Fruit fly (Drosophila melanogaster): ENCODE measurements around the gene Veneno.

Gene Veneno

DNA sequence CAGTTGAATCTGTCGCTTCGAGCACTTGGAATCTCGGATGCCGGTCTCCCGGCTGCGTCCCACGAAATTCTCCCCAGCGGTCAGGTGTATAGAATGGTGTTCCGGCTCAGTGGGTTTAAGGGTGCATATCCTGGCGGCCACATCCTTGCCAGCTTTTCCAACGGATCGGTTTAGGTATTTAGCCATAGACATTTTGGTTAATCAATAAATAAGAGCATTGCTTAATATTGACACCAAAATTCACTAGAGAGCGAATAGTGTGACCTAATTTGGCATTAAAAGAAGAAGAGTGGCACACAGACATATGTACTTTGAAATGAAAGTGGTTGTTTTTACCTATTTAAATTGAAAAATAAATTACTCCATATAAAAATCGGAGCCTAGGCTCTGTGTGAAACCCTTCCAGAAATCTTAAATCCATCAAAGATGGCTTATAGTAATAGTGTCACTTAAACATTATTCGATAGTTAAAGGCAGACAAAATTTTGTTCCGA is 19.1 kb downstream of the Veneno start, which contains the start of the genes PNKP and COX7AL:
Gene PNKP, minus strand, starts transcription at position 266 of the 494 bp plus-strand sequence.
Gene COX7AL, plus strand, starts transcription at position 419 of the 494 bp plus-strand sequence.
- peak; percentile 38 for TF ChIP-seq fkh (GFP tag; optimal IDR thresholded peaks at IDR 0.05)
- TF ChIP-seq topi (GFP tag; optimal IDR thresholded peaks at IDR 0.05), result no peak

DNA sequence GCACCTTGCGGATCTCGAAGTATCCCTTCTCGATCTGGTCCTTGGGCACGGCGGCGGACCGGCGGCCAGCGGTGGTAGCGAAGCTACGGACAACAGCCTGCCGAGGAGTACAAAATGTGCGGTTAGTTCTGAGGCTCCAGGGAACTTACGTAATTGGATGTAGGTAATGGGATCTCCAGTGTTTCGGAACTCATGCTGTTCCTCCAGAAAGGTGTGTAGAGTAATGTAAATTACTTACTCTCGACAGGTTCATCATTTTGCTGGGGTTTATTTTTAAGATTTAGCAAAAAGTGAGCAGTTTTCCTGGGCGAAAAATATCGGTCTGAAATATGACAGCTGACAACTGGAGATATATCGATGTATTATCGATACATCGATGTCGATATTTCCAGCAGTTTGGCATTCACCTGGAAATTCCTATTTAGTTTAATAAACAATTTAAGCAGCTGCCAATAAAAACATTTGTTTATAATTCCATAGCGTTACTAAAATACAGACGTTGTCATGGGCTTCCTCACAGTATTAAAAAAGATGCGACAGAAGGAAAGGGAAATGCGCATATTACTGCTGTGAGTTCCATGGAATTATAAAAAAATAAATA is 21.6 kb downstream of the Veneno start, which contains the start of the genes COX7A and Arl2:
Gene COX7A, minus strand, starts transcription at position 369 of the 601 bp plus-strand sequence.
Gene Arl2, plus strand, starts transcription at position 426 of the 601 bp plus-strand sequence.
- no peak for TF ChIP-seq svp (GFP tag)
- no peak for TF ChIP-seq Sox14 (GFP tag; optimal IDR thresholded peaks at IDR 0.05)
- peak; percentile 8 for TF ChIP-seq fkh (GFP tag; optimal IDR thresholded peaks at IDR 0.05)
- peak; percentile 37 for TF ChIP-seq Eip78C (GFP tag)
- TF ChIP-seq achi (GFP tag; optimal IDR thresholded peaks at IDR 0.05), result peak; percentile 99

DNA sequence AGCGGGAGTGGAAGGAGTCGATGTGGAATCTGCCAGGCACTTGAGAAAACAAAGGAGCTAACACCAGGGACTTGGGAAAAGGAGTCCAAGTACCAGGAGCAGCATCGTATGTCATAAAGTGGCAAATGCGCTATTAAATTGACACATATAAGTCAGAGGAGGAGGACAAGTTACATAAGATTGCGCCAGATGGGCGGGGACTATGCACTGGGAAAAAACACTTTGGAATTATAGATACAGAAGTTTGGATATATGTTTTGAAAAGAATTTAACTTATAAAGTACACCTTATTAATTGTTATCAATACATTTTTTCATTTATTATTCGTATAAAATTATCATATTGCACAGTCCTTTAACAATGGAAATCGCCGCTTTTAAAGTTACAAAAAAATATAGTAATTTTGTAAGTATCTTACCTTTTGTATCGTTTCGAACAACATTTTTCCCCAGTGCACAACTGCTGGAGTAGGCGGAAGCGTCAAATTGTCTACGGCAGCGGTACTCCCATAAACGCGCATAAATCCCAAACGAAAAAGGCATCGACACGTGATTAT is 26.3 kb downstream of the Veneno start:
- TF ChIP-seq CG7368 (GFP tag; optimal IDR thresholded peaks at IDR 0.05) (no peak), CG11294 (GFP tag; IDR thresholded peaks at IDR 0.05) (no peak), CG10631 (GFP tag; optimal IDR thresholded peaks at IDR 0.05) (no peak), Eip78C (GFP tag) (peak; percentile 11)

- TF ChIP-seq Eip78C (GFP tag), result peak; percentile 8
- TF ChIP-seq Ets96B (tag; optimal IDR thresholded peaks at IDR 0.05), result no peak
- TF ChIP-seq Hr39 (GFP tag; optimal IDR thresholded peaks at IDR 0.05), result no peak
Measured at dm6 chr3R:8334982-8335381, 27.4 kb downstream of the Veneno start.

- TF ChIP-seq CG10669 (GFP tag; optimal IDR thresholded peaks at IDR 0.05) (no peak), Ets96B (tag; optimal IDR thresholded peaks at IDR 0.05) (no peak), CG8119 (GFP tag; IDR thresholded peaks at IDR 0.05) (no peak), Eip93F (GFP tag; optimal IDR thresholded peaks at IDR 0.05) (no peak), Gug (GFP tag; IDR thresholded peaks at IDR 0.05) (no peak), CG3919 (GFP tag; optimal IDR thresholded peaks at IDR 0.05) (no peak), Lpt (GFP tag; optimal IDR thresholded peaks at IDR 0.05) (no peak), CG6854 (GFP tag; optimal IDR thresholded peaks at IDR 0.05) (no peak), CG32006 (GFP tag; optimal IDR thresholded peaks at IDR 0.05) (no peak), lz (GFP tag; optimal IDR thresholded peaks at IDR 0.05) (no peak), cyc (GFP tag; optimal IDR thresholded peaks at IDR 0.05) (no peak), acj6 (GFP tag; optimal IDR thresholded peaks at IDR 0.05) (no peak), CG3032 (tag; optimal IDR thresholded peaks at IDR 0.05) (no peak), Eip75B (GFP tag; optimal IDR thresholded peaks at IDR 0.05) (no peak), Ets21C (GFP tag; optimal IDR thresholded peaks at IDR 0.05) (no peak), CG6276 (GFP tag; optimal IDR thresholded peaks at IDR 0.05) (no peak), achi (GFP tag; optimal IDR thresholded peaks at IDR 0.05) (no peak), Sox102F (GFP tag; optimal IDR thresholded peaks at IDR 0.05) (no peak), CG11902 (GFP tag; optimal IDR thresholded peaks at IDR 0.05) (no peak), CG7368 (GFP tag; optimal IDR thresholded peaks at IDR 0.05) (no peak)
Measured at dm6 chr3R:8334471-8334783, 27.9 kb downstream of the Veneno start.

dm6 chr3R:8333768-8334470 is 28.4 kb downstream of the Veneno start, which contains the start of gene Poxm:
Gene Poxm, minus strand, starts transcription at chr3R:8333792.
- TF ChIP-seq pdm3 (GFP tag; optimal IDR thresholded peaks at IDR 0.05) (peak; percentile 96), CG11762 (GFP tag; optimal IDR thresholded peaks at IDR 0.05; ENCODE audit: insufficient read depth) (peak; percentile 94), CG6792 (GFP tag; optimal IDR thresholded peaks at IDR 0.05) (peak; percentile 96), Eip78C (GFP tag) (peak; percentile 99), Hr38 (GFP tag; optimal IDR thresholded peaks at IDR 0.05) (no peak), CG11294 (GFP tag; IDR thresholded peaks at IDR 0.05) (peak; percentile 87), CG8119 (GFP tag; IDR thresholded peaks at IDR 0.05) (peak; percentile 97), lz (GFP tag; optimal IDR thresholded peaks at IDR 0.05) (peak; percentile 95), Ets21C (GFP tag; optimal IDR thresholded peaks at IDR 0.05) (peak; percentile 82), dsx (GFP tag; optimal IDR thresholded peaks at IDR 0.05; ENCODE audit: poor library complexity, severe bottlenecking) (peak; percentile 95), vri (GFP tag; optimal IDR thresholded peaks at IDR 0.05) (peak; percentile 64), Gug (GFP tag; IDR thresholded peaks at IDR 0.05) (peak; percentile 92), CG9139 (GFP tag; optimal IDR thresholded peaks at IDR 0.05) (peak; percentile 89), CG8319 (GFP tag; optimal IDR thresholded peaks at IDR 0.05) (peak; percentile 93), CG4318 (GFP tag; optimal IDR thresholded peaks at IDR 0.05) (peak; percentile 98), CG32006 (GFP tag; optimal IDR thresholded peaks at IDR 0.05) (peak; percentile 99), CG6163 (GFP tag; IDR thresholded peaks at IDR 0.05) (peak; percentile 88), CG6808 (GFP tag; optimal IDR thresholded peaks at IDR 0.05) (peak; percentile 97), CG7368 (GFP tag; optimal IDR thresholded peaks at IDR 0.05) (peak; percentile 93), achi (GFP tag; optimal IDR thresholded peaks at IDR 0.05) (peak; percentile 96)
